Worm (Caenorhabditis elegans): ENCODE data around the gene cyp-34A5.

DNA sequence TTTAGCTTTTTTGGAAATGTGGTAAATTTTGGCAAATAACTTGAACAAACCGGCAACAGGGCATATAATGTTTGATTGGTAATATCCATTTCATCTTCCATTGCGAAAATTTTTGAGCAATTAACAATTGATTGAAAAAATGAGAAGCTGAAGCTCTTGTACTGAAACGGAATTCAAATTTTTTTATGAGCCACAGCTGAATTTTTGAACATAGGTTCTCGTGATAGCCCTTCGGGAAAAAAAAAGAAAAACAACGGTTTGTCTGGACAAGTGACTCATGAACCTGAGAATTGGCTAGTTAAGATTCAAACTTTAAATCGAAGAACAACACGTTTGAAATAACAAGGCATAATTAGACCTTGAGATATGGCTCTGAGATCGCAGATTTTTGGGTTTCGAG is 38.3 kb upstream of the cyp-34A5 start, which contains the start of gene srx-62:
- TF ChIP-seq egl-18 (GFP tag; IDR thresholded peaks at IDR 0.05) (no peak), ama-1 (optimal IDR thresholded peaks at IDR 0.05) (no peak), ama-1 (GFP tag; optimal IDR thresholded peaks at IDR 0.05) (no peak), cebp-1 (GFP tag; IDR thresholded peaks at IDR 0.05) (no peak), cebp-1 (tag; optimal IDR thresholded peaks at IDR 0.05) (no peak), efl-1 (GFP tag; optimal IDR thresholded peaks at IDR 0.05) (no peak)
